Fruit fly (Drosophila melanogaster) whole organism, embryonic: ENCODE data around the gene CG43845.

Experiments
- BtbVII ChIP-seq: fragments of 200-800 bp; sonication (Bioruptor generic); optimal IDR thresholded peaks from 3 replicates; lab custom pipeline; 2017; ENCODE audit warnings: missing biosample characterization, mild to moderate bottlenecking, missing genetic modification characterization
- CG1024 ChIP-seq: fragments of 200-800 bp; sonication (Bioruptor generic); IDR thresholded peaks from 2 replicates; pipeline ENCODE4 v1.3.6; 2022; ENCODE audit warnings: missing biosample characterization, missing genetic modification characterization
- CG10959 ChIP-seq: fragments of 200-800 bp; sonication (Bioruptor generic); IDR thresholded peaks from 2 replicates; pipeline ENCODE4 v1.3.6; 2022; ENCODE audit warnings: missing biosample characterization, missing genetic modification characterization
- CG12744 ChIP-seq: fragments of 200-800 bp; sonication (Bioruptor generic); optimal IDR thresholded peaks from 2 replicates; lab custom pipeline; 2016; ENCODE audit warnings: missing biosample characterization, missing genetic modification characterization
- CG16779 ChIP-seq: fragments of 200-800 bp; sonication (Bioruptor generic); IDR thresholded peaks from 2 replicates; pipeline ENCODE4 v1.3.6; 2022; ENCODE audit warnings: missing biosample characterization, missing genetic modification characterization
- CG16813 ChIP-seq: fragments of 200-800 bp; sonication (Bioruptor generic); IDR thresholded peaks from 3 replicates; pipeline ENCODE4 v1.3.6; 2022; ENCODE audit warnings: missing biosample characterization, missing genetic modification characterization; ENCODE audit not compliant: partially characterized antibody
- CG16863 ChIP-seq: fragments of 200-800 bp; sonication (Bioruptor generic); optimal IDR thresholded peaks from 3 replicates; lab custom pipeline; 2016; ENCODE audit warnings: missing biosample characterization, missing genetic modification characterization
- CG17385 ChIP-seq: fragments of 200-800 bp; sonication (Bioruptor generic); optimal IDR thresholded peaks from 3 replicates; lab custom pipeline; 2018; ENCODE audit warnings: missing biosample characterization, mild to moderate bottlenecking, missing genetic modification characterization
- CG2889 ChIP-seq: fragments of 200-800 bp; sonication (Bioruptor generic); IDR thresholded peaks from 3 replicates; pipeline ENCODE4 v1.3.6; 2022; ENCODE audit warnings: missing biosample characterization, missing genetic modification characterization
- CG31224 ChIP-seq: fragments of 200-800 bp; sonication (Bioruptor generic); IDR thresholded peaks from 2 replicates; pipeline ENCODE4 v1.3.6; 2022; ENCODE audit warnings: missing biosample characterization, missing genetic modification characterization
- CG31388 ChIP-seq: fragments of 200-800 bp; sonication (Bioruptor generic); optimal IDR thresholded peaks from 2 replicates; lab custom pipeline; 2016; ENCODE audit warnings: missing biosample characterization, missing genetic modification characterization
- CG3407 ChIP-seq: fragments of 200-800 bp; sonication (Bioruptor generic); optimal IDR thresholded peaks from 2 replicates; lab custom pipeline; 2018; ENCODE audit warnings: missing biosample characterization, mild to moderate bottlenecking, missing genetic modification characterization
- CG6683 ChIP-seq: fragments of 200-800 bp; sonication (Bioruptor generic); optimal IDR thresholded peaks from 2 replicates; lab custom pipeline; 2017; ENCODE audit warnings: missing biosample characterization, mild to moderate bottlenecking, missing genetic modification characterization, missing genetic modification reagents
- CG7839 ChIP-seq: fragments of 200-800 bp; sonication (Bioruptor generic); optimal IDR thresholded peaks from 3 replicates; lab custom pipeline; 2018; ENCODE audit warnings: missing biosample characterization, mild to moderate bottlenecking, missing genetic modification characterization, moderate library complexity
- CG7928 ChIP-seq: fragments of 200-800 bp; sonication (Bioruptor generic); optimal IDR thresholded peaks from 2 replicates; lab custom pipeline; 2017; ENCODE audit warnings: missing biosample characterization, mild to moderate bottlenecking, missing genetic modification characterization
- CG9609 ChIP-seq: fragments of 200-800 bp; sonication (Bioruptor generic); optimal IDR thresholded peaks from 3 replicates; lab custom pipeline; 2016; ENCODE audit warnings: missing biosample characterization, missing genetic modification characterization
- Dip2 ChIP-seq: fragments of 200-800 bp; sonication (Bioruptor generic); IDR thresholded peaks from 2 replicates; pipeline ENCODE4 v1.3.6; 2022; ENCODE audit warnings: missing biosample characterization, missing genetic modification characterization
- Ets97D ChIP-seq: fragments of 200-800 bp; sonication (Bioruptor generic); optimal IDR thresholded peaks from 3 replicates; lab custom pipeline; 2016; ENCODE audit warnings: missing biosample characterization, missing genetic modification characterization
- HLH4C ChIP-seq: fragments of 200-800 bp; sonication (Bioruptor generic); IDR thresholded peaks from 3 replicates; pipeline ENCODE4 v1.3.6; 2022; ENCODE audit warnings: missing biosample characterization, missing genetic modification characterization; ENCODE audit not compliant: partially characterized antibody
- Hmx ChIP-seq: fragments of 200-800 bp; sonication (Bioruptor generic); optimal IDR thresholded peaks from 2 replicates; lab custom pipeline; 2016; ENCODE audit warnings: missing biosample characterization, missing genetic modification characterization
- Lim3 ChIP-seq: fragments of 200-800 bp; sonication (Bioruptor generic); IDR thresholded peaks from 2 replicates; pipeline ENCODE4 v1.3.6; 2022; ENCODE audit warnings: missing biosample characterization, missing genetic modification characterization
- NFAT ChIP-seq: fragments of 200-800 bp; sonication (Bioruptor generic); IDR thresholded peaks from 2 replicates; pipeline ENCODE4 v1.3.6; 2022; ENCODE audit warnings: missing biosample characterization, missing genetic modification characterization
- Sry-δ ChIP-seq: fragments of 200-800 bp; sonication (Bioruptor generic); optimal IDR thresholded peaks from 2 replicates; lab custom pipeline; 2016; ENCODE audit warnings: missing biosample characterization, missing genetic modification characterization
- ab ChIP-seq: fragments of 200-800 bp; sonication (Bioruptor generic); optimal IDR thresholded peaks from 2 replicates; lab custom pipeline; 2016; ENCODE audit warnings: missing biosample characterization, missing genetic modification characterization
- aop ChIP-seq: fragments of 200-800 bp; sonication (Bioruptor generic); IDR thresholded peaks from 2 replicates; pipeline ENCODE4 v1.3.6; 2022; ENCODE audit warnings: missing biosample characterization, missing genetic modification characterization
- ap ChIP-seq: fragments of 200-800 bp; sonication (Bioruptor generic); IDR thresholded peaks from 2 replicates; pipeline ENCODE4 v1.3.6; 2022; ENCODE audit warnings: missing biosample characterization, missing genetic modification characterization
- chif ChIP-seq, 2 experiments: fragments of 200-800 bp; sonication (Bioruptor generic); optimal IDR thresholded peaks; 3 replicates each; lab custom pipeline; 2016; ENCODE audit warnings: missing biosample characterization in 2 of 2, missing genetic modification characterization in 2 of 2
- croc ChIP-seq: fragments of 200-800 bp; sonication (Bioruptor generic); conservative IDR thresholded peaks from 3 replicates; pipeline ENCODE4 v1.3.6; 2022; ENCODE audit warnings: missing biosample characterization, missing genetic modification characterization
- da ChIP-seq: fragments of 200-800 bp; sonication (Bioruptor generic); optimal IDR thresholded peaks from 2 replicates; lab custom pipeline; 2016; ENCODE audit warnings: missing biosample characterization, missing genetic modification characterization
- dm ChIP-seq: fragments of 200-800 bp; sonication (Bioruptor generic); optimal IDR thresholded peaks from 3 replicates; lab custom pipeline; 2016; ENCODE audit warnings: missing biosample characterization, missing genetic modification characterization
- dmrt11E ChIP-seq: fragments of 200-800 bp; sonication (Bioruptor generic); optimal IDR thresholded peaks from 3 replicates; lab custom pipeline; 2018; ENCODE audit warnings: missing biosample characterization, mild to moderate bottlenecking, missing genetic modification characterization, moderate library complexity
- dmrt99B ChIP-seq: fragments of 200-800 bp; sonication (Bioruptor generic); optimal IDR thresholded peaks from 2 replicates; lab custom pipeline; 2018; ENCODE audit warnings: missing biosample characterization, mild to moderate bottlenecking, missing genetic modification characterization, moderate library complexity
- fru ChIP-seq: fragments of >200 bp; optimal IDR thresholded peaks from 2 replicates; lab custom pipeline; 2017
- gcm2 ChIP-seq: fragments of 200-800 bp; sonication (Bioruptor generic); optimal IDR thresholded peaks from 2 replicates; lab custom pipeline; 2016; ENCODE audit warnings: missing biosample characterization, missing genetic modification characterization
- hb ChIP-seq: fragments of 200-800 bp; sonication (Bioruptor generic); IDR thresholded peaks from 3 replicates; pipeline ENCODE4 v1.3.6; 2022; ENCODE audit warnings: missing biosample characterization, missing genetic modification characterization; ENCODE audit not compliant: partially characterized antibody
- ken ChIP-seq: fragments of 200-800 bp; sonication (Bioruptor generic); IDR thresholded peaks from 3 replicates; pipeline ENCODE4 v1.3.6; 2022; ENCODE audit warnings: missing biosample characterization, missing genetic modification characterization
- lmd ChIP-seq: fragments of 200-800 bp; sonication (Bioruptor generic); IDR thresholded peaks from 2 replicates; pipeline ENCODE4 v1.3.6; 2022; ENCODE audit warnings: missing biosample characterization, missing genetic modification characterization
- mam ChIP-seq: fragments of 200-800 bp; sonication (Bioruptor generic); optimal IDR thresholded peaks from 3 replicates; lab custom pipeline; 2016; ENCODE audit warnings: missing biosample characterization, missing genetic modification characterization
- nerfin-2 ChIP-seq: fragments of 200-800 bp; sonication (Bioruptor generic); IDR thresholded peaks from 2 replicates; pipeline ENCODE4 v1.3.6; 2022; ENCODE audit warnings: missing biosample characterization, missing genetic modification characterization; ENCODE audit not compliant: partially characterized antibody
- odd ChIP-seq: fragments of 200-800 bp; sonication (Bioruptor generic); optimal IDR thresholded peaks from 2 replicates; lab custom pipeline; 2017; ENCODE audit warnings: missing biosample characterization, mild to moderate bottlenecking, missing genetic modification characterization
- pb ChIP-seq: fragments of 200-800 bp; sonication (Bioruptor generic); optimal IDR thresholded peaks from 3 replicates; lab custom pipeline; 2016; ENCODE audit warnings: missing biosample characterization, missing genetic modification characterization
- pita ChIP-seq: fragments of 200-800 bp; sonication (Bioruptor generic); optimal IDR thresholded peaks from 2 replicates; lab custom pipeline; 2017; ENCODE audit warnings: missing biosample characterization, mild to moderate bottlenecking, missing genetic modification characterization
- prd ChIP-seq, 3 experiments: fragments of >200 bp in 2 of 3; fragments of 200-800 bp in 1 of 3; sonication (Bioruptor generic) in 1 of 3; optimal IDR thresholded peaks in 2 of 3; IDR thresholded peaks in 1 of 3; 2 replicates in 2 of 3; 3 replicates in 1 of 3; pipeline versions ENCODE4 v1.3.6 to Lab custom; 2017 to 2022; ENCODE audit warnings: missing biosample characterization in 1 of 3, missing genetic modification characterization in 1 of 3
- pum ChIP-seq: fragments of 200-800 bp; sonication (Bioruptor generic); optimal IDR thresholded peaks from 2 replicates; lab custom pipeline; 2016; ENCODE audit warnings: missing biosample characterization, missing genetic modification characterization
- ro ChIP-seq: fragments of 200-800 bp; sonication (Bioruptor generic); IDR thresholded peaks from 2 replicates; pipeline ENCODE4 v1.3.6; 2022; ENCODE audit warnings: missing biosample characterization, missing genetic modification characterization
- so ChIP-seq: fragments of 200-800 bp; sonication (Bioruptor generic); IDR thresholded peaks from 3 replicates; pipeline ENCODE4 v1.3.6; 2022; ENCODE audit warnings: missing biosample characterization, missing genetic modification characterization
- stc ChIP-seq: fragments of 200-800 bp; sonication (Bioruptor generic); IDR thresholded peaks from 2 replicates; pipeline ENCODE4 v1.3.6; 2022; ENCODE audit warnings: missing biosample characterization, missing genetic modification characterization
- tap ChIP-seq: fragments of 200-800 bp; optimal IDR thresholded peaks from 3 replicates; lab custom pipeline; 2019; ENCODE audit warnings: missing biosample characterization, mild to moderate bottlenecking, missing genetic modification characterization, moderate library complexity
- tna ChIP-seq: fragments of 200-800 bp; sonication (Bioruptor generic); IDR thresholded peaks from 2 replicates; pipeline ENCODE4 v1.3.6; 2022; ENCODE audit warnings: missing biosample characterization, missing genetic modification characterization; ENCODE audit not compliant: partially characterized antibody
- vnd ChIP-seq: fragments of 200-800 bp; sonication (Bioruptor generic); IDR thresholded peaks from 3 replicates; pipeline ENCODE4 v1.3.6; 2022; ENCODE audit warnings: missing biosample characterization, missing genetic modification characterization; ENCODE audit not compliant: partially characterized antibody
- wdn ChIP-seq: fragments of 200-800 bp; sonication (Bioruptor generic); IDR thresholded peaks from 2 replicates; pipeline ENCODE4 v1.3.6; 2022; ENCODE audit warnings: missing biosample characterization, missing genetic modification characterization
- z ChIP-seq: fragments of 200-800 bp; sonication (Bioruptor generic); IDR thresholded peaks from 3 replicates; pipeline ENCODE4 v1.3.6; 2022; ENCODE audit warnings: missing biosample characterization, missing genetic modification characterization

Gene CG43845

dm6 chr3R:5568590-5568989 lies 45.7 kb upstream of the CG43845 start, which contains the start of the genes CG2931 and Rheb (continued):
- TF ChIP-seq prd (optimal IDR thresholded peaks at IDR 0.05; lab: Kevin White, UChicago) (no peak), prd (GFP tag; IDR thresholded peaks at IDR 0.05; lab: Robert Waterston, UW) (peak; percentile 82), croc (GFP tag; lab: Robert Waterston, UW) (peak; percentile 30; the same call in 1 of the 3 replicates), ab (GFP tag; lab: Kevin White, UChicago) (no peak), dmrt99B (no peak), Ets97D (GFP tag; lab: Kevin White, UChicago) (peak; percentile 76), CG31388 (GFP tag; lab: Kevin White, UChicago) (no peak), fru (lab: Kevin White, UChicago) (no peak), pita (GFP tag; lab: Kevin White, UChicago) (no peak), HLH4C (GFP tag; lab: Robert Waterston, UW) (peak; percentile 65), CG9609 (no peak), BtbVII (GFP tag; lab: Kevin White, UChicago) (no peak), pum (GFP tag; lab: Kevin White, UChicago) (peak; percentile 53), CG3407 (peak; percentile 22), z (GFP tag; lab: Robert Waterston, UW) (no peak), CG16779 (GFP tag; lab: Robert Waterston, UW) (no peak), ro (GFP tag; lab: Robert Waterston, UW) (no peak), Dip2 (GFP tag; lab: Robert Waterston, UW) (no peak), tap (tag; lab: Kevin White, UChicago) (peak; percentile 48), CG10959 (no peak), ken (GFP tag; lab: Robert Waterston, UW) (peak; percentile 66), wdn (GFP tag; lab: Robert Waterston, UW) (no peak), dmrt11E (peak; percentile 64), nerfin-2 (GFP tag; lab: Robert Waterston, UW) (0 out of 2 replicates have a peak, but pooled peaks have one; percentile 30), chif (GFP tag; optimal IDR thresholded peaks at IDR 0.05; lab: Kevin White, UChicago) (peak; percentile 11 to 47), da (GFP tag; lab: Kevin White, UChicago) (no peak), CG16863 (GFP tag; lab: Kevin White, UChicago) (peak; percentile 30), tna (peak; percentile 64), CG7839 (peak; percentile 58), so (GFP tag; lab: Robert Waterston, UW) (no peak), CG17385 (GFP tag; lab: Kevin White, UChicago) (peak; percentile 45), CG2889 (GFP tag; lab: Robert Waterston, UW) (no peak), pb (GFP tag; lab: Kevin White, UChicago) (no peak), NFAT (GFP tag; lab: Robert Waterston, UW) (no peak), aop (GFP tag; lab: Robert Waterston, UW) (no peak), stc (GFP tag; lab: Robert Waterston, UW) (peak; percentile 39; the same call in 1 of the 2 replicates), gcm2 (GFP tag; lab: Kevin White, UChicago) (peak; percentile 9), mam (peak; percentile 55), CG12744 (GFP tag; lab: Kevin White, UChicago) (peak; percentile 42), Hmx (GFP tag; lab: Kevin White, UChicago) (peak; percentile 48), CG7928 (peak; percentile 15), dm (peak; percentile 16), odd (no peak), Sry-δ (GFP tag; lab: Kevin White, UChicago) (peak; percentile 80), hb (GFP tag; lab: Robert Waterston, UW) (peak; percentile 59; the same call in 2 of the 3 replicates), CG1024 (GFP tag; lab: Robert Waterston, UW) (peak; percentile 82), ap (GFP tag; lab: Robert Waterston, UW) (peak; percentile 42; the same call in 1 of the 2 replicates), CG6683 (GFP tag; lab: Kevin White, UChicago) (peak; percentile 8), lmd (GFP tag; lab: Robert Waterston, UW) (peak; percentile 63), CG31224 (GFP tag; lab: Robert Waterston, UW) (no peak), Lim3 (no peak), vnd (peak; percentile 74), CG16813 (peak; percentile 83)
